Worm (Caenorhabditis elegans): Measurements from ENCODE around the gene clec-127.

- TF ChIP-seq flt-1 (GFP tag; IDR thresholded peaks at IDR 0.05) (no peak), tbx-11 (GFP tag; IDR thresholded peaks at IDR 0.05) (no peak), ama-1 (optimal IDR thresholded peaks at IDR 0.05) (no peak), tbx-37 (GFP tag; conservative IDR thresholded peaks at IDR 0.05) (no peak), hmbx-1 (tag; optimal IDR thresholded peaks at IDR 0.05) (no peak), pes-1 (GFP tag; IDR thresholded peaks at IDR 0.05) (no peak), hmg-4 (GFP tag; optimal IDR thresholded peaks at IDR 0.05) (no peak)
Observed at ce11 chrII:3550352-3550751, 18.7 kb downstream of the clec-127 start, which contains the start of gene W10G11.19.
